Worm (Caenorhabditis elegans): ENCODE results near the gene F43D2.3.

Gene F43D2.3

DNA sequence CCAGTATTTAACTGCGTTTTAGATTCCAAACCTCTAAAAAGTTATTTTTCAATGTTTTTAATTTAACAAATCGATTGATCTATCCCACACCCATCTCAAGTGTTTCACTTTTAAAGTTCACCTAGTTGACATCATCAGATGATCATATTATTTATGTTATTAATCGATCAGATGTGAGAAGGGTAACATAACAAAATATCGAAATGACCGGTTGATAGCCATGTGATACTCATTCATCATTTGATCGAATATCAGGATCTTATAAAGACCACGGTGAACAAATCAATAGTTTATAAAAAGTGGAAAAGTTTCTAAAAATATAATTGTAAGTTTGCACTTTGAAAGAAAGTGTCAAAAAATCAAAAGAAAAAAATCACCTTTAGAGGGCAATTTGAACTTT is 24.0 kb downstream of the F43D2.3 start:
- TF ChIP-seq dao-5 (tag; optimal IDR thresholded peaks at IDR 0.05): no peak
- TF ChIP-seq him-1 (tag; optimal IDR thresholded peaks at IDR 0.05): no peak
- no peak for TF ChIP-seq W03F9.2 (tag; optimal IDR thresholded peaks at IDR 0.05)

DNA sequence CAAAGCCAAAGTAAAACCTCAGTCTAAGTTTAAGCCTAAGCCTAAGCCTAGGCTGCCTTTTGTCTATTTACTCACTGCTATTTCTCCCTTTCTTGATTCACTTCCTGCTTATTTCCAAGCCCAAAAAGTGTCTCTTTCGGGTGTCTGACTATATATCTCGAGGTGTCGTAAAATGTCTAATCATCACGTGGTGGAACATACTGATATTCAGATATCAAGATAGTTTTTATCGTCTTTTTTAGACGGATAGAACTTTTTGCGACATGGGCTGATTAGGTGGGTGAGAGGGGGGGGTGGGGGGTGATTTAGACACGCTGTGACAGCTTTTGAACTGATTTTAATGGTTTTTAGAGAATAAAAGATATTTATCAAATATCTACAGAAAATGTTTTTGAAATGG is 25.3 kb downstream of the F43D2.3 start:
- TF ChIP-seq W03F9.2 (tag; optimal IDR thresholded peaks at IDR 0.05) (no peak), dao-5 (tag; optimal IDR thresholded peaks at IDR 0.05) (no peak), him-1 (tag; optimal IDR thresholded peaks at IDR 0.05) (no peak)

DNA sequence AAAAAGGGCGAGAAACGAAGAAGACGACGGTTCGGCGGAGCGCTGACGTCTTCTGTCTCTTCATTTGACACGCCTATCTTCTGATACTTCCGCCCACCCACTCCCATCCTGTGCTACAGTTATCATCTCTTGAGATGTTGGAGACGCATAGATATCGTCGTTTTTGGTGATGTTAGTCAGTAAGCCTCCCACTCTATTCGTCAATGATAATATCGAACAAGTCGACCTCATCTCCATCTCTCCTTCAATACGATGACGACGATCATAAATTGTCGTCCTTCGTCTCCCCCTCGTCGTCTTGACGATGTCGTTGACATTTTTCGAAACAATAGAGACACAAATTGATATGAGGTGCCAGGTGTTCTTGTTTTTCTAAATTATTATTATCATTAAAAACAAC is 26.4 kb downstream of the F43D2.3 start, which contains the start of gene slc-25A29:
Gene slc-25A29 (minus strand): TSS at position 45 of the 400 bp plus-strand sequence.
- TF ChIP-seq dao-5 (tag; optimal IDR thresholded peaks at IDR 0.05): no peak
- no peak for TF ChIP-seq W03F9.2 (tag; optimal IDR thresholded peaks at IDR 0.05)
- TF ChIP-seq him-1 (tag; optimal IDR thresholded peaks at IDR 0.05): no peak

ce11 chrV:14659595-14659994 is 27.9 kb downstream of the F43D2.3 start:
- TF ChIP-seq him-1 (tag; optimal IDR thresholded peaks at IDR 0.05): no peak
- TF ChIP-seq dao-5 (tag; optimal IDR thresholded peaks at IDR 0.05): no peak
- TF ChIP-seq W03F9.2 (tag; optimal IDR thresholded peaks at IDR 0.05): no peak

ce11 chrV:14660608-14661355 is 29.1 kb downstream of the F43D2.3 start, which contains the start of gene srh-17:
TSS of gene srh-17 (plus strand) at chrV:14661305.
- TF ChIP-seq W03F9.2 (tag; optimal IDR thresholded peaks at IDR 0.05) (no peak), dao-5 (tag; optimal IDR thresholded peaks at IDR 0.05) (no peak), him-1 (tag; optimal IDR thresholded peaks at IDR 0.05) (no peak)

DNA sequence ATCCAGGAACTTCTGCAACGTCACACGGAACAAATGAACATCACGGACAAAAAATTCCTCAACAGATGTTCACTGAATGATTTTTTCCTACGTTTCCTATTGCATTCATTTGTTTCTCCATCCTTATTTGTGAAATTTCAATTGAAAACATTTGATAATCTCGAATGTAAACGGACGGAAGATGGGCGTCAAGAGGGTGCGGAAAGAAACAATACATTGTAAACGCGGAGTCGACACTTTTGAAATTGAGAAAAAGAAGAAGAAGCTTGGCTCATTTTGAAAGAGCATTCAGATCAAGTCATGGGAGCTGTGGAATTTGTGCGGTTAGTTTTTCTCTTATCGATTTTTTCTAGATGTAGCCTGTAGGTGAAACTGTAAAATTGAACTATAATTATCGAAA is 31.3 kb downstream of the F43D2.3 start, which contains the start of gene C47E8.9:
Gene C47E8.9 (plus strand): TSS at position 301 of the 400 bp plus-strand sequence.
- no peak for TF ChIP-seq dao-5 (tag; optimal IDR thresholded peaks at IDR 0.05)
- no peak for TF ChIP-seq him-1 (tag; optimal IDR thresholded peaks at IDR 0.05)
- no peak for TF ChIP-seq W03F9.2 (tag; optimal IDR thresholded peaks at IDR 0.05)

DNA sequence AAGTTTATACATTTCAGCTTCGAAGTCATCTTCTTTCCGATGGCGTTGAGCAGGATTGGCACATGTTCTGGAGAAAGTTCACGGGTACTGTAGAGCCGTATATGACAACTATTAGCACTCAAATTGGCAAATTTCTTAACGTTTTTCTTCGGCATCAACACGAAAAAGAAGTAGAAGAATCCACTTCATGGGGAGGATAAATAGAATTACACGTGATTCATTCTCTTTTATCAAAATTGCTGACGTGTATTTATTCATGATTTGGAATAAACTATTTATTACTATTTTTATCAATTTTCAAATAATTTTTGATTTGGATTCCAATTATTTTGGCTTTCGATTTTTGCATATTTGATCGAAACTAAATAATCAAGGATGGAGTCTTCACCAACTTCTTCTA is 34.0 kb downstream of the F43D2.3 start, which contains the start of gene C47E8.1:
Gene C47E8.1 (plus strand): TSS at position 301 of the 400 bp plus-strand sequence.
- TF ChIP-seq him-1 (tag; optimal IDR thresholded peaks at IDR 0.05): no peak
- TF ChIP-seq W03F9.2 (tag; optimal IDR thresholded peaks at IDR 0.05): no peak
- TF ChIP-seq dao-5 (tag; optimal IDR thresholded peaks at IDR 0.05): no peak

DNA sequence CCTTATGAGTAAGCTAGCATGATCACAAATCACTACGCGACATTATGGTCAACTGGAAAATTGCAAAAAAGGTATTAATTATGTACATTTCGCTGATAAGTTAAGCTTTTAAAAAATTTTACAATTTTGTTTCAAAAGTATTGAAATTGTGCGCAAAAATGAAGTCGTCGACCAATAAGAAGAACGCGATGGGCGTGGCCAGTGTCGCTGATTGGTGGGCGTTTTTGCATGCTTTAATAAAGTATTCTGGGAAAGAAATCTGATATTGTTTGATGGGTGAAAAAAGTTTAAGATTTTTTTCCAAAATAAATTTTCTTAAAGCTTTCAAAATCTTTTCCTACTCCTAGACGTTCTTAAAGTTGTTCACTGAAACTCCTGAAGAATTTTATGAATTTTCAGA is 46.6 kb downstream of the F43D2.3 start:
- TF ChIP-seq dao-5 (tag; optimal IDR thresholded peaks at IDR 0.05) (no peak), him-1 (tag; optimal IDR thresholded peaks at IDR 0.05) (no peak), W03F9.2 (tag; optimal IDR thresholded peaks at IDR 0.05) (no peak)

DNA sequence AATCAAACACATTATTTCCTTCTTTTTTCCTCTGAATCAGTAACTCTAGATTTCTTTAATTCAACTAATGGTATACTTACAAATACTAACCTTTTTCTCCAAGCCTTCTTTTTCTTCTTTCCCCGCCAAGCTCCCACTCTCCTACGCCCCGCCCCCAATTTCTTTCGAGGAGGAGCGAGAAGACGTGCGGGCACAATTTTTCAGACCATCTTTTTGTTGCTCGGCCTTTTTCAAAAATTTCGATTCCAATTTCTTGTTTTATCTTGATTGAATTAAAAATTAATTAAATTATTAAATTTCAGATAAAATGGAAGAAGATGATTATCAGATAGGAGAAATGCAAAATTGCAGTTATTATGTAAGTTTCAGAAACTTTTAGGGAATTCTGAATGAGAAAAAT is 48.3 kb downstream of the F43D2.3 start, which contains the start of gene C47E8.3:
Gene C47E8.3 (plus strand): TSS at position 301 of the 400 bp plus-strand sequence.
- no peak for TF ChIP-seq dao-5 (tag; optimal IDR thresholded peaks at IDR 0.05)
- no peak for TF ChIP-seq him-1 (tag; optimal IDR thresholded peaks at IDR 0.05)
- no peak for TF ChIP-seq W03F9.2 (tag; optimal IDR thresholded peaks at IDR 0.05)

Measured in whole organism, L4/young adult.